Worm (Caenorhabditis elegans): ENCODE measurements around the gene che-10.

The che-10 gene

ce11 chrII:4638241-4638640 is at the start of gene che-10:
che-10 (minus strand) TSS chrII:4638341.
- no peak for TF ChIP-seq scrt-1 (GFP tag; IDR thresholded peaks at IDR 0.05)
- TF ChIP-seq flt-1 (GFP tag; IDR thresholded peaks at IDR 0.05): no peak
- TF ChIP-seq B0310.2 (tag; optimal IDR thresholded peaks at IDR 0.05): no peak
- no peak for TF ChIP-seq pes-1 (GFP tag; IDR thresholded peaks at IDR 0.05)
- TF ChIP-seq hmg-4 (GFP tag; optimal IDR thresholded peaks at IDR 0.05): no peak
- TF ChIP-seq ets-7 (tag; optimal IDR thresholded peaks at IDR 0.05): no peak
- no peak for TF ChIP-seq hnd-1 (tag; optimal IDR thresholded peaks at IDR 0.05)
- TF ChIP-seq ceh-36 (tag; optimal IDR thresholded peaks at IDR 0.05): no peak
- no peak for TF ChIP-seq ama-1 (optimal IDR thresholded peaks at IDR 0.05)

- TF ChIP-seq flt-1 (GFP tag; IDR thresholded peaks at IDR 0.05) (no peak), hnd-1 (tag; optimal IDR thresholded peaks at IDR 0.05) (no peak), ama-1 (optimal IDR thresholded peaks at IDR 0.05) (no peak), tra-4 (tag; optimal IDR thresholded peaks at IDR 0.05) (no peak)
Measured at ce11 chrII:4686941-4687340, 48.8 kb upstream of the che-10 start, which contains the start of gene sre-39. sre-39 (plus strand) TSS chrII:4687241.

DNA sequence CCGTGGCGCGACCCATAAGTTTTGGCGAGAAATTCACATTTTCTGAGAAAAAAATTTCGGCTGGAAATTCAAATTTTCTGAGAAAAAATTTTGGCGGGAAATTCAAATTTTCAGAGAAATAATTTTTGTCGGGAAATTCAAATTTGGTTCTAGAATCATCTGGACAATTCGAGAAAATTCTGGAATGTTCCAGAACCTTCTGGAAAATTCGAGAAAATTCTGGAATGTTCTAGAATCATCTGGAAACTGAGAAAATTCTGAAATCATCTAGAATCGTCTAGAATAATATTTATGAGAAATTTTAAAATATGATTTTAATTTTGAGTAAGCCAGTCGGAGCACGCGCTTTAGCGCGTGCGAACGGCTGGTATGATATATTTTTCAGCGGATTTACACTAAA is 46.7 kb upstream of the che-10 start:
- TF ChIP-seq scrt-1 (GFP tag; IDR thresholded peaks at IDR 0.05): no peak
- TF ChIP-seq hmg-4 (GFP tag; optimal IDR thresholded peaks at IDR 0.05): no peak
- TF ChIP-seq sea-1 (GFP tag; conservative IDR thresholded peaks at IDR 0.05): no peak
- TF ChIP-seq flt-1 (GFP tag; IDR thresholded peaks at IDR 0.05): no peak
- TF ChIP-seq ama-1 (optimal IDR thresholded peaks at IDR 0.05): no peak
- TF ChIP-seq ets-7 (tag; optimal IDR thresholded peaks at IDR 0.05): no peak
- TF ChIP-seq F13C5.2 (tag; optimal IDR thresholded peaks at IDR 0.05): no peak

DNA sequence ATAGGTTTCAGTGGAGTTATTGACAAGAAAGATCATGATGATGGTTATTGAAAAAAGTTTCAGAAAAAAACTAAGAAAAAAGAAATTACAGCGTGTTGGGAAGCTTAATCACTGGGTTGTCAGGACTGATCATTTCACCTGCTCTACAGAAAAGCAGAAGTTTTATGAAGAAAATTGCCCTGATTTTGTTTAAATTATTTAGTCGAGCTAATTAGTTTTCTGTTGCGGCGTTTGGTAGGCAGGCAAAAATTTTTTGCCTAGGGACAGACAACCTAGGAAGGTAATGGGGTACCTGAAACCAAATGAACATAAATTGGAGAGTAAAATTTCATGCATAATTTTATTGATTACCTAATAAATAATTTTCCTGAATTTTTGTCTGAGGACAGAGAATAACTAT is 45.6 kb upstream of the che-10 start, which contains the start of gene sre-40:
sre-40 (minus strand) TSS at position 101 of the 400 bp plus-strand sequence.
- no peak for TF ChIP-seq ceh-13 (GFP tag; optimal IDR thresholded peaks at IDR 0.05)
- no peak for TF ChIP-seq scrt-1 (GFP tag; IDR thresholded peaks at IDR 0.05)
- TF ChIP-seq flt-1 (GFP tag; IDR thresholded peaks at IDR 0.05): no peak
- TF ChIP-seq ama-1 (optimal IDR thresholded peaks at IDR 0.05): no peak
- TF ChIP-seq B0310.2 (tag; optimal IDR thresholded peaks at IDR 0.05): no peak

DNA sequence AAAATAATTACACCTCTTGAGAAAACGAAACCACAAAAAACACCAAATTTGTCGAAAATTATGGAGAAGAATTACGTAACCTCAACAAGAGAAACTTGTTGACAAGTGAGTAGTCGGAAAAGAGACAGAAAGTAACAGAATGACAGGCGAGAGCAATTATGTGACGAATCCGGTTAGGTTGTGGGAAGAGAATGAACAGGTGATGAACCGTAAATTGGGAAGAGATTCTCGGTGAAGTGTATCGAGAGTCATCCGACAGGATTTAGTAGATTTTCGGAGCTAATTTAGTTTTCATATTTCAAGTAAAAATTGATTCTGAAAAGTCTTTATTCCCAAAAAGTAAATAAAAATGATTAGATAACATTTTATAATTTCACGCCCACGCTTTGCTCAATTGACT is 43.2 kb upstream of the che-10 start, which contains the start of gene T05A7.7:
T05A7.7 (minus strand) TSS at position 101 of the 400 bp plus-strand sequence.
- TF ChIP-seq flt-1 (GFP tag; IDR thresholded peaks at IDR 0.05): no peak
- TF ChIP-seq sea-1 (GFP tag; conservative IDR thresholded peaks at IDR 0.05): no peak
- no peak for TF ChIP-seq aly-1 (tag; optimal IDR thresholded peaks at IDR 0.05)
- no peak for TF ChIP-seq hnd-1 (tag; optimal IDR thresholded peaks at IDR 0.05)

DNA sequence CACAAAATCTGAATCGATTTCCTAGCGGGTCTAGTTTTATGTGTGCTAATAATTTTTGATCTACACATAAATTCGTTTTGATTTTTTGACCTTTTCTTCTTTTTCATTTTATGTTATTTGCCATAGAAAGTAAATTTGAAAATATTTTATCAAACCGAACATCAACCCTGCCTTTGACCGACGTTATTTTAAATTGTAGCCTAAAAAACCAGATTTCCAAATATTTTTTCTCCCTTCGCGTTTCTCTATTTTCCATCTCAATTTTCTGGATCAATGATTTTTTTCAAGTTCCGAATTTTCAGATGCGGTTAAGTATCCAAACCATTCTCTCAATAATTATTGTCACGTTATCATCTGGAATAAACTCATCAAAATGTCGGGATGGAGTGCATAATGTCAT is 39.8 kb upstream of the che-10 start, which contains the start of gene T05A7.1:
T05A7.1 (plus strand) TSS at position 301 of the 400 bp plus-strand sequence.
- TF ChIP-seq flt-1 (GFP tag; IDR thresholded peaks at IDR 0.05) (no peak), tbx-11 (GFP tag; IDR thresholded peaks at IDR 0.05) (no peak), tra-4 (tag; optimal IDR thresholded peaks at IDR 0.05) (no peak), hnd-1 (tag; optimal IDR thresholded peaks at IDR 0.05) (no peak), ama-1 (optimal IDR thresholded peaks at IDR 0.05) (no peak), ceh-36 (tag; optimal IDR thresholded peaks at IDR 0.05) (no peak), hmbx-1 (tag; optimal IDR thresholded peaks at IDR 0.05) (no peak), ceh-13 (GFP tag; optimal IDR thresholded peaks at IDR 0.05) (no peak), scrt-1 (GFP tag; IDR thresholded peaks at IDR 0.05) (no peak), tbx-37 (GFP tag; conservative IDR thresholded peaks at IDR 0.05) (no peak), ets-7 (tag; optimal IDR thresholded peaks at IDR 0.05) (no peak), F13C5.2 (tag; optimal IDR thresholded peaks at IDR 0.05) (no peak), pes-1 (GFP tag; IDR thresholded peaks at IDR 0.05) (no peak), sea-1 (GFP tag; conservative IDR thresholded peaks at IDR 0.05) (no peak), B0310.2 (tag; optimal IDR thresholded peaks at IDR 0.05) (no peak), hmg-4 (GFP tag; optimal IDR thresholded peaks at IDR 0.05) (no peak), aly-1 (tag; optimal IDR thresholded peaks at IDR 0.05) (no peak)

DNA sequence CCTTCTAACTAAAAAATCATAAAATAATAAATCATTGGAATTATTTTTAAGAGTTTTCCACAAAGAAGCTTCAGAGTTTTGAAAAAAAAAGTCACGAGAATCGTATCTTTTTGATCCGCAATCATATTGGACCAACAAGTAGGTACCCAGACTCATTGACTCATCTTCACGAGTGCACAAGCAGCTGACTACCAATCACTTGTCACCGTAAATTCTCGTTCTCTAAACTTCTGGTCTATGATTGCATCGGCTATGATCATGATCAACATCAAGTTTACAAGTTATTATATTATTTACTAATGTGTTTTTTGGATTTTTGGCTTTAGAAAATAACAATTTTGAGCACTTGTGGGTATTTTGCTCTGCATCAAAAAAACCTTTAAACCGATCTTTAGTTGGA is 38.1 kb upstream of the che-10 start:
- TF ChIP-seq hnd-1 (tag; optimal IDR thresholded peaks at IDR 0.05): no peak
- no peak for TF ChIP-seq aly-1 (tag; optimal IDR thresholded peaks at IDR 0.05)
- no peak for TF ChIP-seq hmbx-1 (tag; optimal IDR thresholded peaks at IDR 0.05)
- no peak for TF ChIP-seq tbx-11 (GFP tag; IDR thresholded peaks at IDR 0.05)
- TF ChIP-seq tbx-37 (GFP tag; conservative IDR thresholded peaks at IDR 0.05): no peak
- no peak for TF ChIP-seq ceh-13 (GFP tag; optimal IDR thresholded peaks at IDR 0.05)
- TF ChIP-seq pes-1 (GFP tag; IDR thresholded peaks at IDR 0.05): no peak
- TF ChIP-seq ama-1 (optimal IDR thresholded peaks at IDR 0.05): no peak
- no peak for TF ChIP-seq sea-1 (GFP tag; conservative IDR thresholded peaks at IDR 0.05)

- no peak for TF ChIP-seq ets-7 (tag; optimal IDR thresholded peaks at IDR 0.05)
- TF ChIP-seq flt-1 (GFP tag; IDR thresholded peaks at IDR 0.05): no peak
- no peak for TF ChIP-seq hmg-4 (GFP tag; optimal IDR thresholded peaks at IDR 0.05)
- no peak for TF ChIP-seq ama-1 (optimal IDR thresholded peaks at IDR 0.05)
- TF ChIP-seq sea-1 (GFP tag; conservative IDR thresholded peaks at IDR 0.05): no peak
Measured at ce11 chrII:4675481-4675880, 37.3 kb upstream of the che-10 start, which contains the start of gene T05A7.3. T05A7.3 (plus strand) TSS chrII:4675781.

ce11 chrII:4674188-4674587 is 36.0 kb upstream of the che-10 start:
- TF ChIP-seq ets-7 (tag; optimal IDR thresholded peaks at IDR 0.05) (no peak), sea-1 (GFP tag; conservative IDR thresholded peaks at IDR 0.05) (no peak), ceh-13 (GFP tag; optimal IDR thresholded peaks at IDR 0.05) (no peak), hmbx-1 (tag; optimal IDR thresholded peaks at IDR 0.05) (no peak), pes-1 (GFP tag; IDR thresholded peaks at IDR 0.05) (no peak), tbx-11 (GFP tag; IDR thresholded peaks at IDR 0.05) (no peak), F13C5.2 (tag; optimal IDR thresholded peaks at IDR 0.05) (no peak), tbx-37 (GFP tag; conservative IDR thresholded peaks at IDR 0.05) (no peak), hnd-1 (tag; optimal IDR thresholded peaks at IDR 0.05) (no peak)
